Worm (Caenorhabditis elegans) whole organism, L1 larva: ENCODE results near the gene Y54E2A.4.

ENCODE experiments used
- ama-1 ChIP-seq: fragments of 150-350 bp; optimal IDR thresholded peaks from 2 replicates; lab custom pipeline; 2014
- blmp-1 ChIP-seq: fragments of 150-350 bp; optimal IDR thresholded peaks from 2 replicates; lab custom pipeline; 2014; ENCODE audit warnings: missing biosample characterization, missing genetic modification characterization
- ceh-8 ChIP-seq: fragments of 200-800 bp; sonication (Bioruptor generic); optimal IDR thresholded peaks from 2 replicates; lab custom pipeline; 2018; ENCODE audit warnings: mild to moderate bottlenecking, missing genetic modification characterization, moderate library complexity, missing compliant biosample characterization
- dpl-1 ChIP-seq, 3 experiments: fragments of 150-350 bp in 2 of 3; sonication (generic microtip) in 1 of 3; optimal IDR thresholded peaks; 2 replicates each; lab custom pipeline; 2014 to 2017; ENCODE audit warnings: missing biosample characterization in 3 of 3, missing genetic modification characterization in 3 of 3, missing genetic modification reagents in 3 of 3
- efl-1 ChIP-seq, 4 experiments: fragments of 150-350 bp; optimal IDR thresholded peaks in 3 of 4; peaks in 1 of 4; 1 replicate in 1 of 4; 2 replicates in 3 of 4; lab custom pipeline; 2014; ENCODE audit warnings: missing biosample characterization in 2 of 4, missing genetic modification characterization in 2 of 4, missing genetic modification reagents in 2 of 4
- egl-13 ChIP-seq: sonication (generic microtip); optimal IDR thresholded peaks from 2 replicates; lab custom pipeline; 2016; ENCODE audit warnings: missing genotype, missing genetic modification reagents, missing genetic modification characterization, missing compliant biosample characterization
- elt-2 ChIP-seq: sonication (generic microtip); optimal IDR thresholded peaks from 2 replicates; lab custom pipeline; 2016; ENCODE audit warnings: missing genetic modification characterization, mild to moderate bottlenecking, inconsistent platforms, missing compliant biosample characterization, missing genetic modification reagents
- elt-3 ChIP-seq, 6 experiments: fragments of 150-350 bp in 1 of 6; sonication (generic microtip); optimal IDR thresholded peaks; 2 replicates each; lab custom pipeline; 2017 to 2018; ENCODE audit warnings: missing biosample characterization in 6 of 6, missing genetic modification characterization in 6 of 6, inconsistent platforms in 1 of 6
- lin-14 ChIP-seq: fragments of 200-800 bp; sonication (Bioruptor generic); optimal IDR thresholded peaks from 2 replicates; lab custom pipeline; 2018; ENCODE audit warnings: mild to moderate bottlenecking, missing genetic modification characterization, moderate library complexity, missing compliant biosample characterization
- mdl-1 ChIP-seq, 2 experiments: fragments of 150-350 bp; optimal IDR thresholded peaks; 2 replicates each; lab custom pipeline; 2014 to 2017; ENCODE audit warnings: missing biosample characterization in 2 of 2, missing genetic modification characterization in 2 of 2, inconsistent platforms in 1 of 2
- mep-1 ChIP-seq: fragments of 150-350 bp; optimal IDR thresholded peaks from 2 replicates; lab custom pipeline; 2014; ENCODE audit warnings: missing biosample characterization, missing genetic modification characterization
- nhr-19 ChIP-seq: fragments of 200-800 bp; sonication (Bioruptor generic); conservative IDR thresholded peaks from 2 replicates; pipeline ENCODE4 v1.3.6; 2022; ENCODE audit warnings: missing genetic modification characterization, missing compliant biosample characterization
- nhr-20 ChIP-seq: sonication (generic microtip); optimal IDR thresholded peaks from 2 replicates; lab custom pipeline; 2016; ENCODE audit warnings: mild to moderate bottlenecking, missing genetic modification characterization, missing compliant biosample characterization
- nhr-71 ChIP-seq: sonication (generic microtip); optimal IDR thresholded peaks from 2 replicates; lab custom pipeline; 2016; ENCODE audit warnings: mild to moderate bottlenecking, missing genetic modification characterization, moderate library complexity, missing compliant biosample characterization
- nhr-77 ChIP-seq: fragments of 150-350 bp; optimal IDR thresholded peaks from 2 replicates; lab custom pipeline; 2014; ENCODE audit warnings: missing biosample characterization, missing genetic modification characterization
- pag-3 ChIP-seq: sonication (generic microtip); optimal IDR thresholded peaks from 2 replicates; lab custom pipeline; 2017; ENCODE audit warnings: missing genetic modification characterization, mild to moderate bottlenecking, missing compliant biosample characterization, antibody characterized with exemption, borderline replicate concordance; ENCODE audit not compliant: insufficient read depth
- pqm-1 ChIP-seq: sonication (generic microtip); optimal IDR thresholded peaks from 3 replicates; lab custom pipeline; 2017; ENCODE audit warnings: missing biosample characterization, missing genetic modification characterization
- rnt-1 ChIP-seq: sonication (generic microtip); optimal IDR thresholded peaks from 2 replicates; lab custom pipeline; 2016; ENCODE audit warnings: mild to moderate bottlenecking, missing genetic modification characterization, moderate library complexity, missing compliant biosample characterization
- skn-1 ChIP-seq: fragments of 150-350 bp; optimal IDR thresholded peaks from 2 replicates; lab custom pipeline; 2014; ENCODE audit warnings: missing biosample characterization, missing genetic modification characterization
- snu-23 ChIP-seq: sonication (generic microtip); optimal IDR thresholded peaks from 2 replicates; lab custom pipeline; 2016; ENCODE audit warnings: missing genetic modification characterization, missing compliant biosample characterization
- sox-4 ChIP-seq: sonication (generic microtip); optimal IDR thresholded peaks from 2 replicates; lab custom pipeline; 2016; ENCODE audit warnings: missing genetic modification characterization, missing compliant biosample characterization
- swsn-7 ChIP-seq: sonication (generic microtip); optimal IDR thresholded peaks from 2 replicates; lab custom pipeline; 2016; ENCODE audit warnings: missing genetic modification characterization, missing compliant biosample characterization
- unc-130 ChIP-seq: fragments of 150-350 bp; optimal IDR thresholded peaks from 2 replicates; lab custom pipeline; 2017; ENCODE audit warnings: missing biosample characterization, missing genetic modification characterization, inconsistent platforms
- ztf-11 ChIP-seq, 2 experiments: sonication (generic microtip); optimal IDR thresholded peaks; 2 replicates each; lab custom pipeline; 2016 to 2017; ENCODE audit warnings: missing genetic modification characterization in 2 of 2, missing biosample characterization in 1 of 2, missing compliant biosample characterization in 1 of 2

Y54E2A.4 gene

ce11 chrII:14825413-14825812 is 71.0 kb downstream of the Y54E2A.4 start:
- TF ChIP-seq mdl-1 (tag; optimal IDR thresholded peaks at IDR 0.05; lab: Kevin White, UChicago) (no peak), nhr-71 (tag; lab: Kevin White, UChicago) (peak; percentile 38), nhr-77 (tag; lab: Kevin White, UChicago) (no peak), skn-1 (tag; lab: Kevin White, UChicago) (peak; percentile 15), ama-1 (no peak), efl-1 (optimal IDR thresholded peaks at IDR 0.05; lab: Kevin White, UChicago) (no peak), efl-1 (GFP tag; optimal IDR thresholded peaks at IDR 0.05 in 1 of 2; lab: Kevin White, UChicago) (peak in 1 of 2 experiments; percentile 19), nhr-20 (tag; lab: Kevin White, UChicago) (peak; percentile 2), nhr-19 (GFP tag; lab: Robert Waterston, UW) (peak; percentile 30; the same call in 1 of the 2 replicates), ztf-11 (tag; optimal IDR thresholded peaks at IDR 0.05; lab: Kevin White, UChicago) (no peak), sox-4 (no peak), elt-3 (tag; optimal IDR thresholded peaks at IDR 0.05; lab: Kevin White, UChicago) (peak in 1 of 6 experiments; percentile 11), rnt-1 (tag; lab: Kevin White, UChicago) (peak; percentile 57), snu-23 (GFP tag; lab: Kevin White, UChicago) (peak; percentile 20), ceh-8 (no peak), blmp-1 (peak; percentile 64), swsn-7 (no peak), pqm-1 (tag; lab: Kevin White, UChicago) (no peak), lin-14 (GFP tag; lab: Kevin White, UChicago) (peak; percentile 6), mep-1 (tag; lab: Kevin White, UChicago) (peak; percentile 15), egl-13 (tag; lab: Kevin White, UChicago) (no peak), elt-2 (no peak), dpl-1 (GFP tag; optimal IDR thresholded peaks at IDR 0.05; lab: Kevin White, UChicago) (peak in 1 of 3 experiments; percentile 6), unc-130 (tag; lab: Kevin White, UChicago) (peak; percentile 4), pag-3 (no peak)
- TF ChIP-seq, all 84 proteins: peak for 13
